Worm (Caenorhabditis elegans): ENCODE results near the gene rpl-35.

The rpl-35 gene

ce11 chrIII:7843536-7843935 lies 11.4 kb upstream of the rpl-35 start, which contains the start of gene ZK652.8:
TSS of gene ZK652.8 (minus strand) at chrIII:7843636.
- peak; percentile 59 for TF ChIP-seq aha-1 (tag)
- TF ChIP-seq mxl-2 (GFP tag; conservative IDR thresholded peaks at IDR 0.05), result no peak
- no peak for TF ChIP-seq fos-1 (tag; optimal IDR thresholded peaks at IDR 0.05)
- TF ChIP-seq F26F4.8 (GFP tag; conservative IDR thresholded peaks at IDR 0.05), result no peak
- TF ChIP-seq zfp-2 (tag; optimal IDR thresholded peaks at IDR 0.05), result no peak
- TF ChIP-seq hlh-11 (tag; optimal IDR thresholded peaks at IDR 0.05), result no peak
- no peak for TF ChIP-seq nhr-76 (tag; optimal IDR thresholded peaks at IDR 0.05)
- no peak for TF ChIP-seq egl-27 (tag; optimal IDR thresholded peaks at IDR 0.05)
- TF ChIP-seq F44E2.7 (GFP tag; IDR thresholded peaks at IDR 0.05), result no peak

ce11 chrIII:7848173-7848572 lies 6.8 kb upstream of the rpl-35 start:
- TF ChIP-seq zip-11 (GFP tag; IDR thresholded peaks at IDR 0.05) (no peak), lsy-2 (tag; optimal IDR thresholded peaks at IDR 0.05) (peak in 1 of 2 experiments; percentile 22), fkh-10 (GFP tag; optimal IDR thresholded peaks at IDR 0.05) (peak; percentile 17), saeg-2 (GFP tag; IDR thresholded peaks at IDR 0.05) (no peak), aly-2 (tag; optimal IDR thresholded peaks at IDR 0.05) (no peak), aha-1 (tag) (peak; percentile 69)

ce11 chrIII:7855468-7855867 lies 534 bp downstream of the rpl-35 start:
- TF ChIP-seq dpl-1 (GFP tag; optimal IDR thresholded peaks at IDR 0.05), result no peak
- peak; percentile 33 for TF ChIP-seq F49E8.2 (tag; optimal IDR thresholded peaks at IDR 0.05; ENCODE audit: borderline replicate concordance)
- TF ChIP-seq ceh-32 (tag; optimal IDR thresholded peaks at IDR 0.05; ENCODE audit: poor library complexity), result no peak
- TF ChIP-seq nhr-42 (GFP tag; IDR thresholded peaks at IDR 0.05), result no peak
- TF ChIP-seq lin-13 (GFP tag; optimal IDR thresholded peaks at IDR 0.05), result no peak
- no peak for TF ChIP-seq sdz-12 (GFP tag; optimal IDR thresholded peaks at IDR 0.05)
- no peak for TF ChIP-seq gei-8 (GFP tag; optimal IDR thresholded peaks at IDR 0.05)
- TF ChIP-seq zag-1 (tag; optimal IDR thresholded peaks at IDR 0.05), result no peak
- TF ChIP-seq arid-1 (GFP tag; conservative IDR thresholded peaks at IDR 0.05), result no peak
- no peak for TF ChIP-seq lin-1 (GFP tag; IDR thresholded peaks at IDR 0.05)
- no peak for TF ChIP-seq zfp-3 (GFP tag; conservative IDR thresholded peaks at IDR 0.05)
- no peak for TF ChIP-seq F26F4.8 (GFP tag; conservative IDR thresholded peaks at IDR 0.05)
- no peak for TF ChIP-seq mxl-2 (GFP tag; conservative IDR thresholded peaks at IDR 0.05)
- TF ChIP-seq jun-1 (tag; optimal IDR thresholded peaks at IDR 0.05), result no peak
- TF ChIP-seq Y75B8A.6 (GFP tag; IDR thresholded peaks at IDR 0.05), result no peak
- no peak for TF ChIP-seq lin-15B (tag; optimal IDR thresholded peaks at IDR 0.05)
- TF ChIP-seq nhr-102 (tag; optimal IDR thresholded peaks at IDR 0.05), result no peak
- no peak for TF ChIP-seq rbr-2 (tag; optimal IDR thresholded peaks at IDR 0.05)
- no peak for TF ChIP-seq ztf-11 (tag; optimal IDR thresholded peaks at IDR 0.05)
- TF ChIP-seq ces-1 (GFP tag; optimal IDR thresholded peaks at IDR 0.05), result no peak
- TF ChIP-seq hlh-30 (tag; optimal IDR thresholded peaks at IDR 0.05; ENCODE audit: insufficient read depth), result no peak
- no peak for TF ChIP-seq fos-1 (tag; optimal IDR thresholded peaks at IDR 0.05)
- no peak for TF ChIP-seq zip-11 (GFP tag; IDR thresholded peaks at IDR 0.05)
- TF ChIP-seq tra-1 (GFP tag; IDR thresholded peaks at IDR 0.05), result no peak
- TF ChIP-seq lin-38 (GFP tag; IDR thresholded peaks at IDR 0.05), result peak; percentile 49
- TF ChIP-seq ceh-28 (tag; optimal IDR thresholded peaks at IDR 0.05), result no peak
- TF ChIP-seq ctbp-1 (GFP tag; IDR thresholded peaks at IDR 0.05), result 0 out of 2 replicates have a peak, but pooled peaks have one; percentile 9
- no peak for TF ChIP-seq zfp-2 (tag; optimal IDR thresholded peaks at IDR 0.05)
- TF ChIP-seq pha-4 (GFP tag; IDR thresholded peaks at IDR 0.05), result peak; percentile 20; the same call in 1 of the 2 replicates
- no peak for TF ChIP-seq pha-4 (tag; optimal IDR thresholded peaks at IDR 0.05)
- peak; percentile 54; the same call in 1 of the 2 replicates for TF ChIP-seq snpc-1.2 (GFP tag; IDR thresholded peaks at IDR 0.05)
- TF ChIP-seq daf-19 (GFP tag; conservative IDR thresholded peaks at IDR 0.05), result no peak
- no peak for TF ChIP-seq spr-3 (GFP tag; optimal IDR thresholded peaks at IDR 0.05)
- no peak for TF ChIP-seq hlh-11 (tag; optimal IDR thresholded peaks at IDR 0.05)
- no peak for TF ChIP-seq daf-12 (tag; optimal IDR thresholded peaks at IDR 0.05)
- TF ChIP-seq egl-27 (tag; optimal IDR thresholded peaks at IDR 0.05), result no peak
- TF ChIP-seq set-16 (GFP tag; IDR thresholded peaks at IDR 0.05), result no peak
- no peak for TF ChIP-seq T20F7.1 (GFP tag; optimal IDR thresholded peaks at IDR 0.05)
- no peak for TF ChIP-seq unc-39 (tag; optimal IDR thresholded peaks at IDR 0.05)
- TF ChIP-seq aha-1 (tag), result peak; percentile 53
- TF ChIP-seq mep-1 (tag; optimal IDR thresholded peaks at IDR 0.05), result no peak
- TF ChIP-seq unc-130 (GFP tag; optimal IDR thresholded peaks at IDR 0.05), result no peak

Measured in whole organism, L4 larva.